Worm (Caenorhabditis elegans) whole organism, late embryonic: ENCODE measurements around the gene bgnt-1.1.
A peak's percentile ranks its signal among the peaks of the same experiment; 100 is the strongest.

Experiments
- C08G9.2 ChIP-seq: sonication (generic microtip); optimal IDR thresholded peaks from 2 replicates; lab custom pipeline; 2016; ENCODE audit warnings: mild to moderate bottlenecking, missing genetic modification characterization, moderate library complexity, missing compliant biosample characterization
- C38D4.7 ChIP-seq: fragments of 200-800 bp; sonication (Bioruptor generic); optimal IDR thresholded peaks from 2 replicates; lab custom pipeline; 2018; ENCODE audit warnings: mild to moderate bottlenecking, missing genetic modification characterization, moderate library complexity, missing compliant biosample characterization
- F13H6.1 ChIP-seq: sonication (generic microtip); optimal IDR thresholded peaks from 2 replicates; lab custom pipeline; 2016; ENCODE audit warnings: missing genetic modification characterization, missing compliant biosample characterization
- K02D7.2 ChIP-seq: sonication (generic microtip); optimal IDR thresholded peaks from 2 replicates; lab custom pipeline; 2017; ENCODE audit warnings: mild to moderate bottlenecking, missing genetic modification characterization, missing compliant biosample characterization
- K09A11.1 ChIP-seq: sonication (generic microtip); optimal IDR thresholded peaks from 2 replicates; lab custom pipeline; 2017; ENCODE audit warnings: antibody characterized with exemption, mild to moderate bottlenecking, missing genetic modification characterization, missing compliant biosample characterization; ENCODE audit not compliant: insufficient read depth
- T23F11.4 ChIP-seq: fragments of 200-800 bp; sonication (Bioruptor generic); optimal IDR thresholded peaks from 2 replicates; lab custom pipeline; 2018; ENCODE audit warnings: mild to moderate bottlenecking, missing genetic modification characterization, missing compliant biosample characterization
- Y22D7AL.16 ChIP-seq: sonication (generic microtip); optimal IDR thresholded peaks from 2 replicates; lab custom pipeline; 2016; ENCODE audit warnings: missing genetic modification characterization, missing compliant biosample characterization
- ceh-14 ChIP-seq: sonication (generic microtip); optimal IDR thresholded peaks from 2 replicates; lab custom pipeline; 2016; ENCODE audit warnings: missing genotype, missing genetic modification characterization, missing compliant biosample characterization
- ceh-18 ChIP-seq: sonication (generic microtip); optimal IDR thresholded peaks from 2 replicates; lab custom pipeline; 2016; ENCODE audit warnings: missing genetic modification characterization, missing compliant biosample characterization
- ceh-19 ChIP-seq: fragments of 200-800 bp; sonication (Bioruptor generic); optimal IDR thresholded peaks from 2 replicates; lab custom pipeline; 2018; ENCODE audit warnings: mild to moderate bottlenecking, missing genetic modification characterization, missing compliant biosample characterization
- ceh-2 ChIP-seq: sonication (generic microtip); optimal IDR thresholded peaks from 2 replicates; lab custom pipeline; 2016; ENCODE audit warnings: missing genotype, missing genetic modification characterization, missing compliant biosample characterization
- ceh-30 ChIP-seq: fragments of 150-350 bp; optimal IDR thresholded peaks from 2 replicates; lab custom pipeline; 2014; ENCODE audit warnings: missing biosample characterization, missing genetic modification characterization
- ceh-31 ChIP-seq: sonication (generic microtip); optimal IDR thresholded peaks from 2 replicates; lab custom pipeline; 2016; ENCODE audit warnings: missing genetic modification characterization, missing compliant biosample characterization
- ceh-34 ChIP-seq: sonication (generic microtip); optimal IDR thresholded peaks from 2 replicates; lab custom pipeline; 2016; ENCODE audit warnings: mild to moderate bottlenecking, missing genetic modification characterization, missing compliant biosample characterization
- ceh-48 ChIP-seq: sonication (generic microtip); optimal IDR thresholded peaks from 2 replicates; lab custom pipeline; 2016; ENCODE audit warnings: missing genetic modification characterization, inconsistent platforms, missing compliant biosample characterization
- ceh-9 ChIP-seq: sonication (generic microtip); optimal IDR thresholded peaks from 2 replicates; lab custom pipeline; 2016; ENCODE audit warnings: mild to moderate bottlenecking, missing genetic modification characterization, inconsistent platforms, missing compliant biosample characterization
- che-1 ChIP-seq: sonication (generic microtip); optimal IDR thresholded peaks from 2 replicates; lab custom pipeline; 2016; ENCODE audit warnings: mild to moderate bottlenecking, missing genetic modification characterization, missing compliant biosample characterization
- dmd-4 ChIP-seq: sonication (generic microtip); optimal IDR thresholded peaks from 2 replicates; lab custom pipeline; 2016; ENCODE audit warnings: borderline replicate concordance, missing genetic modification characterization, missing compliant biosample characterization
- dve-1 ChIP-seq: sonication (generic microtip); optimal IDR thresholded peaks from 2 replicates; lab custom pipeline; 2017; ENCODE audit warnings: antibody characterized with exemption, mild to moderate bottlenecking, missing genetic modification characterization, missing compliant biosample characterization
- elt-2 ChIP-seq: sonication (generic microtip); optimal IDR thresholded peaks from 2 replicates; lab custom pipeline; 2016; ENCODE audit warnings: missing genetic modification reagents, missing genetic modification characterization, missing compliant biosample characterization
- ets-4 ChIP-seq: sonication (generic microtip); optimal IDR thresholded peaks from 2 replicates; lab custom pipeline; 2016; ENCODE audit warnings: missing genetic modification characterization, missing compliant biosample characterization
- fax-1 ChIP-seq: sonication (generic microtip); optimal IDR thresholded peaks from 2 replicates; lab custom pipeline; 2016; ENCODE audit warnings: missing genotype, missing genetic modification characterization, missing compliant biosample characterization
- fkh-10 ChIP-seq: fragments of 150-350 bp; optimal IDR thresholded peaks from 2 replicates; lab custom pipeline; 2014; ENCODE audit warnings: missing biosample characterization, missing genetic modification reagents, missing genetic modification characterization
- fkh-6 ChIP-seq: sonication (generic microtip); optimal IDR thresholded peaks from 2 replicates; lab custom pipeline; 2016; ENCODE audit warnings: missing genetic modification characterization, missing compliant biosample characterization
- gmeb-2 ChIP-seq: sonication (generic microtip); optimal IDR thresholded peaks from 2 replicates; lab custom pipeline; 2016; ENCODE audit warnings: missing genetic modification characterization, inconsistent platforms, missing compliant biosample characterization
- hlh-15 ChIP-seq: sonication (generic microtip); optimal IDR thresholded peaks from 2 replicates; lab custom pipeline; 2016; ENCODE audit warnings: missing genetic modification characterization, missing compliant biosample characterization
- hlh-6 ChIP-seq: sonication (generic microtip); optimal IDR thresholded peaks from 2 replicates; lab custom pipeline; 2016; ENCODE audit warnings: missing genotype, missing genetic modification characterization, missing compliant biosample characterization
- hlh-8 ChIP-seq: sonication (generic microtip); optimal IDR thresholded peaks from 2 replicates; lab custom pipeline; 2016; ENCODE audit warnings: missing genotype, missing genetic modification characterization, missing compliant biosample characterization
- mec-3 ChIP-seq: sonication (generic microtip); optimal IDR thresholded peaks from 2 replicates; lab custom pipeline; 2016; ENCODE audit warnings: borderline replicate concordance, missing genetic modification characterization, missing compliant biosample characterization
- nfya-1 ChIP-seq: sonication (generic microtip); optimal IDR thresholded peaks from 2 replicates; lab custom pipeline; 2017; ENCODE audit warnings: missing genetic modification characterization, mild to moderate bottlenecking, missing compliant biosample characterization, antibody characterized with exemption, moderate library complexity
- nhr-11 ChIP-seq: fragments of 150-350 bp; optimal IDR thresholded peaks from 2 replicates; lab custom pipeline; 2014; ENCODE audit warnings: missing biosample characterization, missing genetic modification characterization
- odd-2 ChIP-seq: sonication (generic microtip); optimal IDR thresholded peaks from 2 replicates; lab custom pipeline; 2017; ENCODE audit warnings: antibody characterized with exemption, mild to moderate bottlenecking, missing genetic modification characterization, missing compliant biosample characterization
- pha-4 ChIP-seq: fragments of 150-350 bp; optimal IDR thresholded peaks from 2 replicates; lab custom pipeline; 2018; ENCODE audit warnings: missing biosample characterization, missing genetic modification reagents, missing genetic modification characterization
- pqm-1 ChIP-seq: sonication (generic microtip); optimal IDR thresholded peaks from 2 replicates; lab custom pipeline; 2016; ENCODE audit warnings: missing genetic modification characterization, missing compliant biosample characterization
- pros-1 ChIP-seq: fragments of 150-350 bp; optimal IDR thresholded peaks from 2 replicates; lab custom pipeline; 2014; ENCODE audit warnings: missing biosample characterization, missing genetic modification reagents, missing genetic modification characterization
- ref-2 ChIP-seq: sonication (generic microtip); optimal IDR thresholded peaks from 2 replicates; lab custom pipeline; 2016; ENCODE audit warnings: missing genetic modification characterization, missing compliant biosample characterization
- rnt-1 ChIP-seq: sonication (generic microtip); optimal IDR thresholded peaks from 2 replicates; lab custom pipeline; 2016; ENCODE audit warnings: missing genetic modification characterization, missing compliant biosample characterization
- sdc-2 ChIP-seq: sonication (generic microtip); optimal IDR thresholded peaks from 2 replicates; lab custom pipeline; 2016; ENCODE audit warnings: missing genotype, missing genetic modification characterization, missing compliant biosample characterization
- sox-4 ChIP-seq: sonication (generic microtip); optimal IDR thresholded peaks from 2 replicates; lab custom pipeline; 2017; ENCODE audit warnings: mild to moderate bottlenecking, missing genetic modification characterization, inconsistent platforms, missing compliant biosample characterization
- syd-9 ChIP-seq: sonication (generic microtip); optimal IDR thresholded peaks from 2 replicates; lab custom pipeline; 2016; ENCODE audit warnings: mild to moderate bottlenecking, missing genetic modification characterization, moderate library complexity, missing compliant biosample characterization
- tbx-2 ChIP-seq: sonication (generic microtip); optimal IDR thresholded peaks from 2 replicates; lab custom pipeline; 2016; ENCODE audit warnings: missing genetic modification characterization, missing compliant biosample characterization
- ttx-3 ChIP-seq: sonication (generic microtip); optimal IDR thresholded peaks from 2 replicates; lab custom pipeline; 2016; ENCODE audit warnings: missing genetic modification reagents, missing genetic modification characterization, missing compliant biosample characterization
- unc-42 ChIP-seq: sonication (generic microtip); optimal IDR thresholded peaks from 2 replicates; lab custom pipeline; 2016; ENCODE audit warnings: missing genotype, missing genetic modification characterization, missing compliant biosample characterization
- unc-55 ChIP-seq: sonication (generic microtip); optimal IDR thresholded peaks from 2 replicates; lab custom pipeline; 2017; ENCODE audit warnings: missing biosample characterization, missing genetic modification reagents, missing genetic modification characterization
- unc-86 ChIP-seq: sonication (generic microtip); optimal IDR thresholded peaks from 2 replicates; lab custom pipeline; 2016; ENCODE audit warnings: missing genetic modification characterization, missing compliant biosample characterization
- ztf-16 ChIP-seq: sonication (generic microtip); optimal IDR thresholded peaks from 2 replicates; lab custom pipeline; 2017; ENCODE audit warnings: missing genetic modification characterization, missing compliant biosample characterization

The bgnt-1.1 gene

ce11 chrIV:10501550-10502240, 29.1 kb downstream of the bgnt-1.1 start, which contains the start of gene tax-6:
tax-6 (minus strand) TSS chrIV:10501600.
- TF ChIP-seq C38D4.7 (GFP tag; lab: Kevin White, UChicago) (no peak), syd-9 (tag; lab: Kevin White, UChicago) (no peak), sox-4 (tag; lab: Kevin White, UChicago) (no peak), pha-4 (no peak), ttx-3 (tag; lab: Kevin White, UChicago) (no peak), ceh-9 (tag; lab: Kevin White, UChicago) (no peak), fkh-6 (tag; lab: Kevin White, UChicago) (no peak), K02D7.2 (tag; lab: Kevin White, UChicago) (no peak), odd-2 (tag; lab: Kevin White, UChicago) (no peak)

ce11 chrIV:10502345-10502744, 29.8 kb downstream of the bgnt-1.1 start:
- no peak for TF ChIP-seq ceh-9 (tag; lab: Kevin White, UChicago)
- TF ChIP-seq nhr-11 (tag; lab: Kevin White, UChicago): no peak
- TF ChIP-seq pqm-1: peak; percentile 21
- peak; percentile 5 for TF ChIP-seq nfya-1 (tag; lab: Kevin White, UChicago)
- peak; percentile 3 for TF ChIP-seq unc-42 (tag; lab: Kevin White, UChicago)
- no peak for TF ChIP-seq unc-86
- no peak for TF ChIP-seq sdc-2 (tag; lab: Kevin White, UChicago)
- no peak for TF ChIP-seq odd-2 (tag; lab: Kevin White, UChicago)
- TF ChIP-seq elt-2 (tag; lab: Kevin White, UChicago): peak; percentile 39
- no peak for TF ChIP-seq fkh-10
- no peak for TF ChIP-seq F13H6.1 (tag; lab: Kevin White, UChicago)
- no peak for TF ChIP-seq ceh-18 (tag; lab: Kevin White, UChicago)
- TF ChIP-seq ceh-30: no peak
- no peak for TF ChIP-seq T23F11.4

ce11 chrIV:10503750-10504232, 31.2 kb downstream of the bgnt-1.1 start:
- no peak for TF ChIP-seq pros-1 (tag; lab: Kevin White, UChicago)
- peak; percentile 81 for TF ChIP-seq ceh-34 (tag; lab: Kevin White, UChicago)
- TF ChIP-seq fax-1 (tag; lab: Kevin White, UChicago): peak; percentile 82
- TF ChIP-seq mec-3 (tag; lab: Kevin White, UChicago): peak; percentile 65
- TF ChIP-seq hlh-15 (tag; lab: Kevin White, UChicago): no peak
- TF ChIP-seq hlh-8 (tag; lab: Kevin White, UChicago): peak; percentile 29
- peak; percentile 29 for TF ChIP-seq C08G9.2
- peak; percentile 32 for TF ChIP-seq hlh-6
- peak; percentile 46 for TF ChIP-seq dmd-4 (tag; lab: Kevin White, UChicago)
- TF ChIP-seq ets-4: peak; percentile 6
- TF ChIP-seq ceh-19 (GFP tag; lab: Kevin White, UChicago): peak; percentile 57
- peak; percentile 10 for TF ChIP-seq dve-1 (tag; lab: Kevin White, UChicago)
- TF ChIP-seq gmeb-2 (tag; lab: Kevin White, UChicago): no peak
- TF ChIP-seq ztf-16 (tag; lab: Kevin White, UChicago): no peak
- TF ChIP-seq che-1: peak; percentile 19
- TF ChIP-seq F13H6.1 (tag; lab: Kevin White, UChicago): peak; percentile 4
- TF ChIP-seq K02D7.2 (tag; lab: Kevin White, UChicago): peak; percentile 3
- TF ChIP-seq ceh-48 (tag; lab: Kevin White, UChicago): peak; percentile 70
- TF ChIP-seq sox-4 (tag; lab: Kevin White, UChicago): peak; percentile 27
- peak; percentile 94 for TF ChIP-seq ceh-18 (tag; lab: Kevin White, UChicago)
- TF ChIP-seq ceh-30: no peak
- peak; percentile 50 for TF ChIP-seq Y22D7AL.16 (tag; lab: Kevin White, UChicago)
- TF ChIP-seq K09A11.1: peak; percentile 30
- peak; percentile 23 for TF ChIP-seq ceh-2
- TF ChIP-seq ceh-31 (tag; lab: Kevin White, UChicago): peak; percentile 79
- peak; percentile 29 for TF ChIP-seq ref-2
- TF ChIP-seq syd-9 (tag; lab: Kevin White, UChicago): peak; percentile 20
- peak; percentile 58 for TF ChIP-seq tbx-2 (tag; lab: Kevin White, UChicago)
- peak; percentile 83 for TF ChIP-seq ceh-14 (tag; lab: Kevin White, UChicago)
- peak; percentile 53 for TF ChIP-seq nfya-1 (tag; lab: Kevin White, UChicago)
- TF ChIP-seq rnt-1 (tag; lab: Kevin White, UChicago): peak; percentile 70
- TF ChIP-seq unc-86: no peak
- TF ChIP-seq unc-55 (GFP tag; lab: Kevin White, UChicago): peak; percentile 86
- peak; percentile 36 for TF ChIP-seq sdc-2 (tag; lab: Kevin White, UChicago)
- peak; percentile 82 for TF ChIP-seq unc-42 (tag; lab: Kevin White, UChicago)
- no peak for TF ChIP-seq nhr-11 (tag; lab: Kevin White, UChicago)
